Fruit fly (Drosophila melanogaster): ENCODE measurements around the gene CG14262.

- TF ChIP-seq OdsH (GFP tag; optimal IDR thresholded peaks at IDR 0.05) (peak; percentile 29), CG15336 (GFP tag; IDR thresholded peaks at IDR 0.05) (peak; percentile 63; the same call in 1 of the 2 replicates), vri (GFP tag; optimal IDR thresholded peaks at IDR 0.05) (no peak), Ets21C (GFP tag; optimal IDR thresholded peaks at IDR 0.05) (no peak), Sox14 (GFP tag; optimal IDR thresholded peaks at IDR 0.05) (peak; percentile 44), Blimp-1 (GFP tag; optimal IDR thresholded peaks at IDR 0.05) (no peak), Eip78C (GFP tag) (peak; percentile 70), achi (GFP tag; optimal IDR thresholded peaks at IDR 0.05) (no peak), Sox102F (GFP tag; optimal IDR thresholded peaks at IDR 0.05) (no peak), CG11294 (GFP tag; IDR thresholded peaks at IDR 0.05) (no peak), CG10669 (GFP tag; optimal IDR thresholded peaks at IDR 0.05) (no peak), CG8119 (GFP tag; IDR thresholded peaks at IDR 0.05) (no peak; the same call in 2 of the 3 replicates)
Observed at dm6 chr3R:27289638-27290037, 24.4 kb upstream of the CG14262 start.

Measured in whole organism, prepupa.